Fruit fly (Drosophila melanogaster) whole organism: ENCODE data around the gene Akt.

Experiments used
- pan ChIP-seq: fragments of >200 bp; optimal IDR thresholded peaks from 2 replicates; lab custom pipeline; 2017
- psq ChIP-seq: fragments of >200 bp; optimal IDR thresholded peaks from 2 replicates; lab custom pipeline; 2017

dm6 chr3R:16115861-16116260 is 16.8 kb downstream of the Akt start, which contains the start of gene Sb:
- TF ChIP-seq psq (lab: Kevin White, UChicago) (no peak), pan (lab: Kevin White, UChicago) (no peak)
